Fruit fly (Drosophila melanogaster) whole organism, wandering third instar larva: ENCODE data around the gene CG44437.

Experiments used
- HLH106 ChIP-seq: fragments of 200-800 bp; optimal IDR thresholded peaks from 3 replicates; lab custom pipeline; 2019; ENCODE audit warnings: missing biosample characterization, mild to moderate bottlenecking, missing genetic modification characterization, moderate library complexity
- brk ChIP-seq: fragments of 200-800 bp; sonication (Bioruptor generic); optimal IDR thresholded peaks from 2 replicates; lab custom pipeline; 2016; ENCODE audit warnings: missing biosample characterization, mild to moderate bottlenecking, missing genetic modification characterization
- fru ChIP-seq: fragments of 200-800 bp; sonication (Bioruptor generic); optimal IDR thresholded peaks from 3 replicates; lab custom pipeline; 2016; ENCODE audit warnings: missing biosample characterization, mild to moderate bottlenecking, missing genetic modification characterization
- pan ChIP-seq: fragments of >200 bp; optimal IDR thresholded peaks from 2 replicates; lab custom pipeline; 2017
- psq ChIP-seq: fragments of 200-800 bp; sonication (Bioruptor generic); optimal IDR thresholded peaks from 3 replicates; lab custom pipeline; 2017; ENCODE audit warnings: missing biosample characterization, mild to moderate bottlenecking, missing genetic modification characterization, moderate library complexity

DNA sequence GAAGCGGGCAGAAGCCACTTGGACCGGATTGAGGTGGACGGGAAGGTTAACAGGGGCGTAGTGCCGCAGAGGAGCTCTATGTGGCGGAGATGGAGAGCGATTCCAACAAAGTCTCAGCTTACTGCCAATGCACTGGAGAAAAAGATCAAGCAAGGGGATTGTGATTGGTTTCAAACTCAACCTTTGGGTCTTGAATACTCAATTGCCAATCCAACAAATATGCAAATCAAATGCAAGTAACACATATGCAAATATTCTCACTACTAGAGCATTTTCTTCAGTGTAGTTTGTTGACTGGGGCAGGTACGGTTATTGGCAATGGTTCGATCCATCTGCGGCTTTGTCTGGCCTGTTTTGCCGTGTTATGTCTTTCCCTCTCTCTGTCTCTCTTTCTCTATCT lies 49.2 kb upstream of the CG44437 start:
- TF ChIP-seq brk (GFP tag; lab: Kevin White, UChicago) (peak; percentile 83), HLH106 (tag; lab: Kevin White, UChicago) (peak; percentile 94), psq (GFP tag; lab: Kevin White, UChicago) (peak; percentile 93), pan (lab: Kevin White, UChicago) (no peak), fru (GFP tag; lab: Kevin White, UChicago) (peak; percentile 98)
